Worm (Caenorhabditis elegans): ENCODE results near the gene K09E9.3.

ce11 chrX:15606585-15607276 is 6.9 kb downstream of the K09E9.3 start, which contains the start of gene rab-14:
- TF ChIP-seq egl-5 (tag; optimal IDR thresholded peaks at IDR 0.05): peak; percentile 47
- no peak for TF ChIP-seq nhr-77 (tag; optimal IDR thresholded peaks at IDR 0.05)
- TF ChIP-seq nhr-11 (tag; optimal IDR thresholded peaks at IDR 0.05): no peak
- peak; percentile 32 for TF ChIP-seq zag-1 (tag; optimal IDR thresholded peaks at IDR 0.05)
- TF ChIP-seq egl-27 (tag; optimal IDR thresholded peaks at IDR 0.05): peak; percentile 54
- no peak for TF ChIP-seq nhr-67 (tag; optimal IDR thresholded peaks at IDR 0.05)
- TF ChIP-seq aly-2 (tag; optimal IDR thresholded peaks at IDR 0.05): no peak

All from whole organism, L3 larva.